Worm (Caenorhabditis elegans) whole organism, L1 larva: Measurements from ENCODE around the gene act-2.

Experiments used
- C04F5.9 ChIP-seq: sonication (generic microtip); optimal IDR thresholded peaks from 2 replicates; lab custom pipeline; 2016; ENCODE audit warnings: missing genetic modification characterization, missing compliant biosample characterization
- C16A3.4 ChIP-seq: fragments of 150-350 bp; optimal IDR thresholded peaks from 2 replicates; lab custom pipeline; 2014; ENCODE audit warnings: missing biosample characterization, missing genetic modification characterization
- F16B12.6 ChIP-seq: fragments of 150-350 bp; optimal IDR thresholded peaks from 2 replicates; lab custom pipeline; 2014; ENCODE audit warnings: missing biosample characterization, missing genetic modification characterization
- aha-1 ChIP-seq: fragments of 150-350 bp; optimal IDR thresholded peaks from 2 replicates; lab custom pipeline; 2014; ENCODE audit warnings: missing biosample characterization, missing genetic modification characterization
- aly-2 ChIP-seq: fragments of 150-350 bp; optimal IDR thresholded peaks from 2 replicates; lab custom pipeline; 2014; ENCODE audit warnings: missing biosample characterization, missing genetic modification characterization
- ama-1 ChIP-seq: fragments of 150-350 bp; optimal IDR thresholded peaks from 2 replicates; lab custom pipeline; 2014
- blmp-1 ChIP-seq: fragments of 150-350 bp; optimal IDR thresholded peaks from 2 replicates; lab custom pipeline; 2014; ENCODE audit warnings: missing biosample characterization, missing genetic modification characterization
- ceh-88 ChIP-seq: fragments of 200-800 bp; sonication (Bioruptor generic); IDR thresholded peaks from 2 replicates; pipeline ENCODE4 v1.3.6; 2022; ENCODE audit warnings: missing genetic modification characterization, missing compliant biosample characterization
- ceh-90 ChIP-seq: sonication (generic microtip); optimal IDR thresholded peaks from 2 replicates; lab custom pipeline; 2016; ENCODE audit warnings: missing genetic modification characterization, missing compliant biosample characterization
- dsc-1 ChIP-seq: sonication (generic microtip); optimal IDR thresholded peaks from 2 replicates; lab custom pipeline; 2016; ENCODE audit warnings: mild to moderate bottlenecking, missing genetic modification characterization, missing compliant biosample characterization
- efl-1 ChIP-seq, 4 experiments: fragments of 150-350 bp; optimal IDR thresholded peaks in 3 of 4; peaks in 1 of 4; 1 replicate in 1 of 4; 2 replicates in 3 of 4; lab custom pipeline; 2014; ENCODE audit warnings: missing biosample characterization in 2 of 4, missing genetic modification characterization in 2 of 4, missing genetic modification reagents in 2 of 4
- efl-3 ChIP-seq: fragments of 200-800 bp; sonication (Bioruptor generic); optimal IDR thresholded peaks from 2 replicates; lab custom pipeline; 2018; ENCODE audit warnings: mild to moderate bottlenecking, missing genetic modification characterization, missing compliant biosample characterization
- elt-2 ChIP-seq: sonication (generic microtip); optimal IDR thresholded peaks from 2 replicates; lab custom pipeline; 2016; ENCODE audit warnings: missing genetic modification characterization, mild to moderate bottlenecking, inconsistent platforms, missing compliant biosample characterization, missing genetic modification reagents
- elt-3 ChIP-seq, 6 experiments: fragments of 150-350 bp in 1 of 6; sonication (generic microtip); optimal IDR thresholded peaks; 2 replicates each; lab custom pipeline; 2017 to 2018; ENCODE audit warnings: missing biosample characterization in 6 of 6, missing genetic modification characterization in 6 of 6, inconsistent platforms in 1 of 6
- fkh-4 ChIP-seq: sonication (generic microtip); optimal IDR thresholded peaks from 2 replicates; lab custom pipeline; 2016; ENCODE audit warnings: missing compliant biosample characterization, missing genetic modification characterization, borderline replicate concordance
- fkh-8 ChIP-seq: sonication (generic microtip); optimal IDR thresholded peaks from 2 replicates; lab custom pipeline; 2016; ENCODE audit warnings: mild to moderate bottlenecking, missing genetic modification characterization, missing compliant biosample characterization
- fos-1 ChIP-seq: fragments of 150-350 bp; optimal IDR thresholded peaks from 2 replicates; lab custom pipeline; 2014; ENCODE audit warnings: missing biosample characterization, missing genetic modification characterization
- grh-1 ChIP-seq: fragments of 200-800 bp; sonication (Bioruptor generic); IDR thresholded peaks from 2 replicates; pipeline ENCODE4 v1.3.6; 2022; ENCODE audit warnings: missing genetic modification reagents, missing genetic modification characterization, missing compliant biosample characterization
- irx-1 ChIP-seq: sonication (generic microtip); optimal IDR thresholded peaks from 2 replicates; lab custom pipeline; 2016; ENCODE audit warnings: missing genetic modification characterization, missing compliant biosample characterization
- lin-13 ChIP-seq: fragments of 150-350 bp; optimal IDR thresholded peaks from 2 replicates; lab custom pipeline; 2014; ENCODE audit warnings: missing biosample characterization, missing genetic modification reagents, missing genetic modification characterization
- lin-14 ChIP-seq: fragments of 200-800 bp; sonication (Bioruptor generic); optimal IDR thresholded peaks from 2 replicates; lab custom pipeline; 2018; ENCODE audit warnings: mild to moderate bottlenecking, missing genetic modification characterization, moderate library complexity, missing compliant biosample characterization
- lin-39 ChIP-seq: fragments of 150-350 bp; optimal IDR thresholded peaks from 2 replicates; lab custom pipeline; 2014; ENCODE audit warnings: missing biosample characterization, missing genetic modification reagents, missing genetic modification characterization
- lsy-2 ChIP-seq, 2 experiments: fragments of 150-350 bp; optimal IDR thresholded peaks; 2 replicates each; lab custom pipeline; 2014; ENCODE audit warnings: missing biosample characterization in 2 of 2, missing genetic modification characterization in 2 of 2
- mab-9 ChIP-seq: fragments of 200-800 bp; sonication (Bioruptor generic); IDR thresholded peaks from 2 replicates; pipeline ENCODE4 v1.3.6; 2022; ENCODE audit warnings: missing genetic modification reagents, missing genetic modification characterization, missing compliant biosample characterization
- nhr-19 ChIP-seq: fragments of 200-800 bp; sonication (Bioruptor generic); conservative IDR thresholded peaks from 2 replicates; pipeline ENCODE4 v1.3.6; 2022; ENCODE audit warnings: missing genetic modification characterization, missing compliant biosample characterization
- nhr-20 ChIP-seq: sonication (generic microtip); optimal IDR thresholded peaks from 2 replicates; lab custom pipeline; 2016; ENCODE audit warnings: mild to moderate bottlenecking, missing genetic modification characterization, missing compliant biosample characterization
- nhr-28 ChIP-seq: fragments of 150-350 bp; optimal IDR thresholded peaks from 2 replicates; lab custom pipeline; 2014; ENCODE audit warnings: missing biosample characterization, missing genetic modification characterization
- nhr-71 ChIP-seq: sonication (generic microtip); optimal IDR thresholded peaks from 2 replicates; lab custom pipeline; 2016; ENCODE audit warnings: mild to moderate bottlenecking, missing genetic modification characterization, moderate library complexity, missing compliant biosample characterization
- nhr-85 ChIP-seq: sonication (generic microtip); peaks from one replicate; lab custom pipeline; 2016; ENCODE audit warnings: missing genetic modification characterization, inconsistent platforms, missing compliant biosample characterization
- nhr-90 ChIP-seq: sonication (generic microtip); optimal IDR thresholded peaks from 2 replicates; lab custom pipeline; 2016; ENCODE audit warnings: mild to moderate bottlenecking, missing genetic modification characterization, missing compliant biosample characterization; ENCODE audit not compliant: poor library complexity
- pag-3 ChIP-seq: sonication (generic microtip); optimal IDR thresholded peaks from 2 replicates; lab custom pipeline; 2017; ENCODE audit warnings: missing genetic modification characterization, mild to moderate bottlenecking, missing compliant biosample characterization, antibody characterized with exemption, borderline replicate concordance; ENCODE audit not compliant: insufficient read depth
- rnt-1 ChIP-seq: sonication (generic microtip); optimal IDR thresholded peaks from 2 replicates; lab custom pipeline; 2016; ENCODE audit warnings: mild to moderate bottlenecking, missing genetic modification characterization, moderate library complexity, missing compliant biosample characterization
- skn-1 ChIP-seq: fragments of 150-350 bp; optimal IDR thresholded peaks from 2 replicates; lab custom pipeline; 2014; ENCODE audit warnings: missing biosample characterization, missing genetic modification characterization
- snpc-4 ChIP-seq: fragments of 150-350 bp; optimal IDR thresholded peaks from 2 replicates; lab custom pipeline; 2014; ENCODE audit warnings: missing biosample characterization, missing genetic modification characterization
- snu-23 ChIP-seq: sonication (generic microtip); optimal IDR thresholded peaks from 2 replicates; lab custom pipeline; 2016; ENCODE audit warnings: missing genetic modification characterization, missing compliant biosample characterization
- sox-4 ChIP-seq: sonication (generic microtip); optimal IDR thresholded peaks from 2 replicates; lab custom pipeline; 2016; ENCODE audit warnings: missing genetic modification characterization, missing compliant biosample characterization
- sptf-1 ChIP-seq: fragments of 150-350 bp; optimal IDR thresholded peaks from 2 replicates; lab custom pipeline; 2014; ENCODE audit warnings: missing biosample characterization, missing genetic modification characterization
- sup-37 ChIP-seq: fragments of 200-800 bp; sonication (Bioruptor generic); optimal IDR thresholded peaks from 2 replicates; lab custom pipeline; 2018; ENCODE audit warnings: mild to moderate bottlenecking, missing genetic modification characterization, missing compliant biosample characterization
- swsn-7 ChIP-seq: sonication (generic microtip); optimal IDR thresholded peaks from 2 replicates; lab custom pipeline; 2016; ENCODE audit warnings: missing genetic modification characterization, missing compliant biosample characterization
- unc-130 ChIP-seq: fragments of 150-350 bp; optimal IDR thresholded peaks from 2 replicates; lab custom pipeline; 2017; ENCODE audit warnings: missing biosample characterization, missing genetic modification characterization, inconsistent platforms
- unc-86 ChIP-seq: sonication (generic microtip); optimal IDR thresholded peaks from 2 replicates; lab custom pipeline; 2016; ENCODE audit warnings: missing genetic modification characterization, missing compliant biosample characterization
- xbp-1 ChIP-seq: sonication (generic microtip); optimal IDR thresholded peaks from 2 replicates; lab custom pipeline; 2016; ENCODE audit warnings: missing genetic modification characterization, missing compliant biosample characterization

Gene act-2

DNA sequence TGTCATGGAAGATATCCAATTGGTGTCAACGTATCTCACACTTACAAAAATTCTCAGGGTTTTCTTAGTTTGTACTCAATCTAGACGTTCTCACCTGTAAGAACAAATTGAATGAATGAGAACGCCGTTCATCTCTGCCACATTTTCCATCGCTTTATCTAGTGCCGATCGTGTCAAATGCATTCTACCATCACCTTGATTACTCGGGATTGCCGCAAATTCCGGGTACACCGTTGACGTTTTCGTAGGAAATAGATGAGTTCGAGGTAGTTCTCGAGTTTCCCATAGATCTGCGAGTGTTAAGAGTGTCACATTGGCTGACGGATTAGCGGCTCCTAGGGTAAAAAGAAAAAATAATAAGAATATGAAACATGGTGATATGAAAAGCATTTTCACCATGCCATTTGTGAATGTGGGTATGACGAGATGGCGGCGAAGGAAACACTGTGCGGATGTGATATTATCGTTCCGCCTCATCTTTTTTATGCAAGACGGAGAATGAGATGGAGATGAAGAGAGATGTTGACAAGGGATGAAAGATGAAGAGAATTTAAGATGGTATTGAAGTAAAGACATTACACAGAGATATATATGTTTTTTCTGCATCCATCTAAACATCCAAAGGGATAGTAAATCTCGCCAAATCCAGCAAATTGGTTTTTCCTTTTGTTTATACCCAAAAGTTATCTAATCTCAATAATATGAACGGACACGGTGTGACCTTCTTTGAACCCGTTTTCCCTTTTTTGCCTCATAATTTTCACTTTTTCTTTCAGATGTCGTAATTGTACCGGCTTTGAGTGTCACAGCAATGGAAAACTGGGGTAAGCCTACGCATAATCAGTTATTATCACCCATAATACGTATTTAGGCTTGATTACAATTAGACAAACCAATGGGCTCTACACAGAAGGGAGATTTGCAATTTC lies 15.5 kb upstream of the act-2 start, which contains the start of gene lact-8:
lact-8 (minus strand) TSS at position 445 of the 929 bp plus-strand sequence.
- no peak for TF ChIP-seq ama-1 (lab: Kevin White, UChicago)
- peak; percentile 18 for TF ChIP-seq lin-14 (GFP tag; lab: Kevin White, UChicago)
- no peak for TF ChIP-seq snu-23 (GFP tag; lab: Kevin White, UChicago)
- TF ChIP-seq fos-1 (tag; lab: Kevin White, UChicago), result no peak
- no peak for TF ChIP-seq efl-1 (optimal IDR thresholded peaks at IDR 0.05; lab: Kevin White, UChicago)
- TF ChIP-seq efl-1 (GFP tag; optimal IDR thresholded peaks at IDR 0.05 in 1 of 2; lab: Kevin White, UChicago), result peak in 1 of 2 experiments; percentile 90
- TF ChIP-seq sox-4 (tag; lab: Kevin White, UChicago), result no peak
- no peak for TF ChIP-seq F16B12.6 (tag; lab: Kevin White, UChicago)
- no peak for TF ChIP-seq lin-39
- TF ChIP-seq blmp-1, result peak; percentile 56
- peak; percentile 25 for TF ChIP-seq dsc-1 (tag; lab: Kevin White, UChicago)
- no peak for TF ChIP-seq pag-3 (tag; lab: Kevin White, UChicago)
- TF ChIP-seq ceh-90 (tag; lab: Kevin White, UChicago), result no peak

DNA sequence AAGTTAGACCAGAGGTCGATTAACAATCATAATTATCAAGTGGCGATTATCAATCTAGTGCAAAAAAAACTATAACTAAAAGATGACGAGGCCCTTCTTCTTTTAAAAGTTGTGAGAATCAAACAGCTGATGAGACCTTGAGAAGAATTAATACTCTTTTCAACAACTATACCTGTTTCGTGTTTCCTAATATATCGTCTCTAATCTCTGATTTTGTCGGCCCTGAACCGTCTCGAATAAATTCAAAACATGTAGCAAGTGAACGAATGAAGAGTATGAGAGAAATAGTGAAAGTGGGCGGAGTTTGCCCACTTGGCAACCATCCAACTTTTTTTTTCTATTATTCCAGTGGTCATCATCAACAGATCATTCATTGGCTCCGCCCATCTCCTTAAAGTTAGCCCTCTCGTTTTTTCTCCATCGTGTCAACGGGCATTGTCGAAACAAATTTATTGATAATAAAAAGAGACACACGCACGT lies 9.6 kb upstream of the act-2 start, which contains the start of gene Y42A5A.1:
Y42A5A.1 (plus strand) TSS at position 430 of the 480 bp plus-strand sequence.
- no peak for TF ChIP-seq fkh-8
- peak in 1 of 2 experiments; percentile 24 for TF ChIP-seq lsy-2 (tag; optimal IDR thresholded peaks at IDR 0.05; lab: Kevin White, UChicago)
- no peak for TF ChIP-seq skn-1
- peak; percentile 31 for TF ChIP-seq lin-14 (GFP tag; lab: Kevin White, UChicago)
- 0 out of 2 replicates have a peak, but pooled peaks have one; percentile 22 for TF ChIP-seq grh-1 (GFP tag; lab: Robert Waterston, UW)
- peak; percentile 49 for TF ChIP-seq blmp-1
- TF ChIP-seq nhr-85 (tag; lab: Kevin White, UChicago), result peak; percentile 96
- TF ChIP-seq, all 84 proteins: peak for 5

DNA sequence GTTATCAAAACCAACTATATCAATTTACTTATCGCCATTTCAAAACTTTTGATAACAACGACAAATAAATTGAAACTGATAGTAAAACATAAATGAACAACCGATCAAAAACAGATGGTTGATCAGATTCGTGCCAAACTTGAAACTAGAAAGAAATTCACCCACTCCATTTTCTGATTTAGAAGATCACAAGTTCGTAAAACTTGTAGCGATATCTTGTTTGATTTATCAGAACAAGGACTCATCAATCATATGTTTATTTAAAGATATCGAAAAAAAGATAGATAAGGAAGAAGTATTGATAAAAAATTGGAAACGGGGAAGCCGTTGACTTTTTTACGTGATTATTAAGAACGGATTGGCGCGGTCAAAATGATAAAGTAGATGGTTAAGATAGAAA lies 9.2 kb upstream of the act-2 start:
- TF ChIP-seq elt-2 (tag; lab: Kevin White, UChicago) (peak; percentile 99), efl-3 (GFP tag; lab: Kevin White, UChicago) (no peak), lin-14 (GFP tag; lab: Kevin White, UChicago) (peak; percentile 32), blmp-1 (peak; percentile 3), unc-86 (tag; lab: Kevin White, UChicago) (no peak), grh-1 (GFP tag; lab: Robert Waterston, UW) (no peak), ceh-88 (GFP tag; lab: Robert Waterston, UW) (no peak), fos-1 (tag; lab: Kevin White, UChicago) (no peak), nhr-71 (tag; lab: Kevin White, UChicago) (peak; percentile 8), elt-3 (tag; optimal IDR thresholded peaks at IDR 0.05; lab: Kevin White, UChicago) (peak in 2 of 6 experiments; percentile 67 to 75), nhr-20 (peak; percentile 40), snpc-4 (no peak), efl-1 (optimal IDR thresholded peaks at IDR 0.05; lab: Kevin White, UChicago) (no peak), efl-1 (GFP tag; optimal IDR thresholded peaks at IDR 0.05 in 1 of 2; lab: Kevin White, UChicago) (peak in 1 of 2 experiments; percentile 39), sptf-1 (tag; lab: Kevin White, UChicago) (no peak), nhr-28 (tag; lab: Kevin White, UChicago) (no peak), nhr-19 (no peak), nhr-90 (peak; percentile 17)
- TF ChIP-seq, all 84 proteins: peak for 8

DNA sequence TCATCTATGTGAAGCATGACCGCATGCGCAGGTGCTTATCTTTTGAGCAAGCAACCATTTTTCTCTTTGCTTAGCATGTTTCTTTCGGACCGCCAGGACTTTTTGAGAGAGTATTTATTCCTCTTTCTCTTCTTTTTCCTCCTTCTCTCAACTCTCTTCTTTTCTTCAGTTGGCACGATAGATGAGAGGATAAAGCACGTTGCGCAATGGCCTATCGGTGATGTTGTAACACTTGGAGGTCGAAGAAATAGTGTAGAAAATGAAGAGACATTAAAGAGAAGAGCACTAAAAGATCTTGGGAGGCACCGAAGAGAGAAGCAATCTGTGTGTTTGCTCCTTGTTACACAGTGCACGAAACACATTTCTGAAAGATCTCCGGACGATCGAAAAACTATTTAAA lies 5.7 kb upstream of the act-2 start:
- TF ChIP-seq snpc-4, result no peak
- TF ChIP-seq rnt-1, result peak; percentile 84
- TF ChIP-seq aha-1, result no peak
- peak; percentile 67 for TF ChIP-seq nhr-19
- TF ChIP-seq lin-14 (GFP tag; lab: Kevin White, UChicago), result peak; percentile 92
- no peak for TF ChIP-seq ceh-88 (GFP tag; lab: Robert Waterston, UW)
- peak; percentile 35 for TF ChIP-seq irx-1 (tag; lab: Kevin White, UChicago)
- TF ChIP-seq lin-13 (GFP tag; lab: Kevin White, UChicago), result no peak
- no peak for TF ChIP-seq unc-130 (tag; lab: Kevin White, UChicago)
- peak; percentile 11 for TF ChIP-seq C16A3.4
- TF ChIP-seq C04F5.9, result no peak
- peak; percentile 12 for TF ChIP-seq fkh-4 (tag; lab: Kevin White, UChicago)
- peak; percentile 28 for TF ChIP-seq sup-37 (GFP tag; lab: Kevin White, UChicago)
- peak; percentile 10 for TF ChIP-seq fos-1 (tag; lab: Kevin White, UChicago)
- no peak for TF ChIP-seq skn-1
- no peak for TF ChIP-seq mab-9
- TF ChIP-seq lsy-2 (tag; optimal IDR thresholded peaks at IDR 0.05; lab: Kevin White, UChicago), result peak; percentile 23 to 60
- TF ChIP-seq xbp-1 (tag; lab: Kevin White, UChicago), result peak; percentile 20
- TF ChIP-seq unc-86 (tag; lab: Kevin White, UChicago), result no peak
- TF ChIP-seq snu-23 (GFP tag; lab: Kevin White, UChicago), result peak; percentile 64
- peak; percentile 49 for TF ChIP-seq swsn-7 (tag; lab: Kevin White, UChicago)
- TF ChIP-seq aly-2, result peak; percentile 32
- peak; percentile 47 for TF ChIP-seq nhr-20
